Fruit fly (Drosophila melanogaster): ENCODE measurements around the gene CG3119.

CG3119 gene

DNA sequence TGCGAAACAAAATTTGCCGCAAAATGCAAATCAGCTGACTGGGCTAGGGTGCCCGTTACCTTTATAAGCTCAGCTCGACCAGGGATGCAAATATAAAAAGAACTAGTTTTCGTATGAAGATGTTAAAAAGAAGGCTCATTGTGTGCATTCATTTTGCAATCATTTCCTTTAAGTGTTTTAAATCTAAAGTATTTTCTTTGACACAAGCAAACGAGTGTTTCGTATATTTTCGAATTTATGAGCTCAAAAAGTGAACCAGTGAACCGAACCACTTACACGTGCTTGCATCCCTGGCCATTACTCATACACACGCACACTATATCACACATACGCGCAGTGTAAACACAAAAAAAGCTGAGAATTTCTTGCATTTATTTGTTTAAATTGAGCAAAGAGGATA is 40.6 kb upstream of the CG3119 start, which contains the start of the genes Prx6a and Sbat:
TSS of gene Prx6a (minus strand) at position 45 of the 400 bp plus-strand sequence.
TSS of gene Sbat (plus strand) at position 157 of the 400 bp plus-strand sequence.
- TF ChIP-seq lola (GFP tag; optimal IDR thresholded peaks at IDR 0.05): no peak
- TF ChIP-seq Sp1 (GFP tag; optimal IDR thresholded peaks at IDR 0.05): peak; percentile 76
- peak; percentile 50 for TF ChIP-seq OdsH (GFP tag; optimal IDR thresholded peaks at IDR 0.05)
- no peak for TF ChIP-seq GATAd (GFP tag; optimal IDR thresholded peaks at IDR 0.05)
- peak; percentile 49 for TF ChIP-seq Jra (GFP tag; optimal IDR thresholded peaks at IDR 0.05)
- TF ChIP-seq h (GFP tag; optimal IDR thresholded peaks at IDR 0.05): peak; percentile 81
- TF ChIP-seq pan (optimal IDR thresholded peaks at IDR 0.05): no peak
- TF ChIP-seq HLH106 (tag; optimal IDR thresholded peaks at IDR 0.05): peak; percentile 90
- peak; percentile 77 for TF ChIP-seq fru (GFP tag; optimal IDR thresholded peaks at IDR 0.05)
- TF ChIP-seq sage (GFP tag; optimal IDR thresholded peaks at IDR 0.05): no peak
- peak; percentile 86 for TF ChIP-seq woc (GFP tag; optimal IDR thresholded peaks at IDR 0.05)
- TF ChIP-seq dmrt93B (GFP tag; optimal IDR thresholded peaks at IDR 0.05): peak; percentile 59
- TF ChIP-seq Myc (optimal IDR thresholded peaks at IDR 0.05): peak; percentile 4
- no peak for TF ChIP-seq jim (GFP tag; optimal IDR thresholded peaks at IDR 0.05)
- no peak for TF ChIP-seq brk (GFP tag; optimal IDR thresholded peaks at IDR 0.05)
- TF ChIP-seq Rel (GFP tag; optimal IDR thresholded peaks at IDR 0.05): no peak
- peak; percentile 63 for TF ChIP-seq Rel (tag; optimal IDR thresholded peaks at IDR 0.05)
- no peak for TF ChIP-seq Mio (GFP tag; optimal IDR thresholded peaks at IDR 0.05)
- TF ChIP-seq CG9705 (GFP tag; optimal IDR thresholded peaks at IDR 0.05): peak; percentile 83
- no peak for TF ChIP-seq Abd-B (GFP tag; optimal IDR thresholded peaks at IDR 0.05)
- peak; percentile 74 for TF ChIP-seq ey (GFP tag; optimal IDR thresholded peaks at IDR 0.05)
- TF ChIP-seq psq (GFP tag; optimal IDR thresholded peaks at IDR 0.05): peak; percentile 26
- peak; percentile 70 for TF ChIP-seq br (GFP tag; optimal IDR thresholded peaks at IDR 0.05)
- TF ChIP-seq Hnf4 (GFP tag; optimal IDR thresholded peaks at IDR 0.05): peak; percentile 70
- no peak for TF ChIP-seq dl (GFP tag; optimal IDR thresholded peaks at IDR 0.05; ENCODE audit: insufficient read depth in 1 of 2, partially characterized antibody in 2 of 2)
- TF ChIP-seq foxo (GFP tag; optimal IDR thresholded peaks at IDR 0.05): peak in 1 of 2 experiments; percentile 73
- TF ChIP-seq rgr (GFP tag; optimal IDR thresholded peaks at IDR 0.05): peak; percentile 79

DNA sequence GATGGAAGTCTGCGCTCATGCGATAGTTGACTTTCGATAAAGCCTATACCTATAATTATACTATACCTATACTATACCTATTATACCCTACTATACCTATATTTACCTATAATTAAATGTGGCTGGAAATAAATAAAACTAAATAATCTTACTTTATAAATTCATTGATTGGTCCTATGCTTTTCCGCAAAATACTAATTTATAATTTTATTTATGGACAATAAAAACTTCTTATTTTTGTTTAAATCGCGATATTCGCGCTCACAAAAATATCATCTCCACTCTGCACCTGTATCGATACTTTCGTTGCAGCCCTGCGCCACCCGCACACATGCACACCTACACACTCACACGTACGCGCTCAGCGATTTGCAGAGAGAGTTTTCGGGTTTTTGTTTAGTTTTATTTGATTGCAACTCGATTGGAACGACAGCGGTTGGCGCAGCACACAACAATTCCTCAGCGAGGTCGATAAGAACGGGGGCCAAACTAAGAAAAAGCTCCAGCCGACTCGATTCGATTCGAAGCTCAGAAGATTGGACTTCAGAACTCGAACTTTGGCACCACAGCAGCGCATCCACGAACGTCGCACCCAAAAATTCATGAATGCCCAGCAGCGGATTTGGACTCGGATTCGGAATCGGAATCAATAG is 37.0 kb upstream of the CG3119 start, which contains the start of gene CG8814:
TSS of gene CG8814 (plus strand) at position 349 of the 653 bp plus-strand sequence.
- TF ChIP-seq Abd-B (GFP tag; optimal IDR thresholded peaks at IDR 0.05): no peak
- TF ChIP-seq Hr78 (GFP tag; optimal IDR thresholded peaks at IDR 0.05): no peak
- TF ChIP-seq fru (GFP tag; optimal IDR thresholded peaks at IDR 0.05): peak; percentile 64
- no peak for TF ChIP-seq N (GFP tag; optimal IDR thresholded peaks at IDR 0.05)
- peak; percentile 42 for TF ChIP-seq sage (GFP tag; optimal IDR thresholded peaks at IDR 0.05)
- TF ChIP-seq Myc (optimal IDR thresholded peaks at IDR 0.05): no peak
- peak; percentile 31 for TF ChIP-seq Dif (GFP tag; optimal IDR thresholded peaks at IDR 0.05; ENCODE audit: partially characterized antibody)
- peak; percentile 23 for TF ChIP-seq br (GFP tag; optimal IDR thresholded peaks at IDR 0.05)
- peak; percentile 58 for TF ChIP-seq rgr (GFP tag; optimal IDR thresholded peaks at IDR 0.05)
- TF ChIP-seq woc (GFP tag; optimal IDR thresholded peaks at IDR 0.05): peak; percentile 76
- no peak for TF ChIP-seq jim (GFP tag; optimal IDR thresholded peaks at IDR 0.05)
- peak; percentile 42 for TF ChIP-seq Jra (GFP tag; optimal IDR thresholded peaks at IDR 0.05)
- no peak for TF ChIP-seq GATAd (GFP tag; optimal IDR thresholded peaks at IDR 0.05)
- no peak for TF ChIP-seq Dfd (GFP tag; optimal IDR thresholded peaks at IDR 0.05)
- TF ChIP-seq dmrt93B (GFP tag; optimal IDR thresholded peaks at IDR 0.05): peak; percentile 68
- TF ChIP-seq Mio (GFP tag; optimal IDR thresholded peaks at IDR 0.05): no peak
- TF ChIP-seq Hnf4 (GFP tag; optimal IDR thresholded peaks at IDR 0.05): peak; percentile 88
- peak; percentile 51 for TF ChIP-seq OdsH (GFP tag; optimal IDR thresholded peaks at IDR 0.05)
- TF ChIP-seq Sp1 (GFP tag; optimal IDR thresholded peaks at IDR 0.05): peak; percentile 48
- TF ChIP-seq CG32264 (GFP tag; optimal IDR thresholded peaks at IDR 0.05): no peak
- peak; percentile 68 for TF ChIP-seq psq (GFP tag; optimal IDR thresholded peaks at IDR 0.05)
- peak; percentile 43 for TF ChIP-seq sv (GFP tag; optimal IDR thresholded peaks at IDR 0.05)
- TF ChIP-seq Rel (GFP tag; optimal IDR thresholded peaks at IDR 0.05): peak; percentile 71
- TF ChIP-seq Rel (tag; optimal IDR thresholded peaks at IDR 0.05): peak; percentile 88
- no peak for TF ChIP-seq tai (GFP tag; optimal IDR thresholded peaks at IDR 0.05)
- no peak for TF ChIP-seq Vsx2 (GFP tag; optimal IDR thresholded peaks at IDR 0.05; ENCODE audit: partially characterized antibody)
- TF ChIP-seq brk (GFP tag; optimal IDR thresholded peaks at IDR 0.05): peak; percentile 68
- peak; percentile 47 for TF ChIP-seq Hr83 (GFP tag; optimal IDR thresholded peaks at IDR 0.05; ENCODE audit: poor library complexity, severe bottlenecking)
- TF ChIP-seq dsf (GFP tag; optimal IDR thresholded peaks at IDR 0.05; ENCODE audit: borderline replicate concordance): peak; percentile 46
- peak; percentile 57 for TF ChIP-seq h (GFP tag; optimal IDR thresholded peaks at IDR 0.05)
- no peak for TF ChIP-seq CrebA (GFP tag; optimal IDR thresholded peaks at IDR 0.05; ENCODE audit: borderline replicate concordance)
- TF ChIP-seq pan (optimal IDR thresholded peaks at IDR 0.05): no peak
- no peak for TF ChIP-seq usp (GFP tag; optimal IDR thresholded peaks at IDR 0.05)
- TF ChIP-seq dl (GFP tag; optimal IDR thresholded peaks at IDR 0.05; ENCODE audit: insufficient read depth in 1 of 2, partially characterized antibody in 2 of 2): peak in 1 of 2 experiments; percentile 31
- no peak for TF ChIP-seq lola (GFP tag; optimal IDR thresholded peaks at IDR 0.05)
- peak; percentile 28 for TF ChIP-seq CG9705 (GFP tag; optimal IDR thresholded peaks at IDR 0.05)
- peak; percentile 74 for TF ChIP-seq HLH106 (tag; optimal IDR thresholded peaks at IDR 0.05)
- TF ChIP-seq ey (GFP tag; optimal IDR thresholded peaks at IDR 0.05): peak; percentile 51
- peak in 1 of 2 experiments; percentile 78 for TF ChIP-seq foxo (GFP tag; optimal IDR thresholded peaks at IDR 0.05)

All from whole organism, wandering third instar larva.